ENCODE assay signal across 6 worm cellular contexts in the genomic region with DNA sequence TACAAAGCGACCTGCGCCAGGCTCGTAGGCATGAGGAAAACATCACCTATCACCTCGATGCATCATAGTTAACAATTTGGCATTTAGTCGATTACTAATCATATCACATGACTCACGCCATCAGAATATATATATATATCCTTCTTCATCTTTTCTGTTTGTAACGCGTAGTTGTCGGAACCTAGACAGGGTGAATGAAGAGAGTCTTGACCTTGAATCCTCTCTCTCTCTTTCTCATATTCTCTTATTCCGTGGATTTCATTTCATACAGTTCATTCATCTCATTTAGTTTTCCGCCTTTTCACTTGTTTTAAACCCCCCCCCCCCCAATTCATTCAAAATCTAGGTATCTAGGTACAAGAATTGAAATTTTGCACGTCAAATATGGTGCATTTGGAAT.
TF ChIP-seq lines count a peak whose summit lies in the region.

No protein-coding gene starts in this region.

TF ChIP-seq in whole organism, L1 larva, 84 proteins besides CTCF, POLR2A, EP300 and RAD21 (continues in another document):
- TF ChIP-seq nhr-12 (tag; optimal IDR thresholded peaks at IDR 0.05; lab: Kevin White, UChicago) (no peak), C16A3.4 (tag; optimal IDR thresholded peaks at IDR 0.05; lab: Kevin White, UChicago) (no peak), mep-1 (tag; optimal IDR thresholded peaks at IDR 0.05; lab: Kevin White, UChicago) (peak; percentile 54), blmp-1 (tag; optimal IDR thresholded peaks at IDR 0.05; lab: Kevin White, UChicago) (peak; percentile 89), snu-23 (GFP tag; optimal IDR thresholded peaks at IDR 0.05; lab: Kevin White, UChicago) (peak; percentile 16), elt-3 (tag; optimal IDR thresholded peaks at IDR 0.05; lab: Kevin White, UChicago) (peak in 1 of 6 experiments; percentile 46), lin-14 (GFP tag; optimal IDR thresholded peaks at IDR 0.05; lab: Kevin White, UChicago) (peak; percentile 60), nhr-20 (tag; optimal IDR thresholded peaks at IDR 0.05; lab: Kevin White, UChicago) (peak; percentile 13), ces-1 (GFP tag; optimal IDR thresholded peaks at IDR 0.05; lab: Kevin White, UChicago) (no peak), hlh-4 (tag; optimal IDR thresholded peaks at IDR 0.05; lab: Kevin White, UChicago) (no peak), mdl-1 (tag; optimal IDR thresholded peaks at IDR 0.05; lab: Kevin White, UChicago) (no peak), nhr-47 (tag; optimal IDR thresholded peaks at IDR 0.05; lab: Kevin White, UChicago) (no peak), unc-130 (tag; optimal IDR thresholded peaks at IDR 0.05; lab: Kevin White, UChicago) (peak; percentile 1), nhr-90 (tag; optimal IDR thresholded peaks at IDR 0.05; lab: Kevin White, UChicago; ENCODE audit: poor library complexity) (peak; percentile 47)

TF ChIP-seq in whole organism, L2 larva, 48 proteins besides CTCF, POLR2A, EP300 and RAD21:
- no peak for TF ChIP-seq gmeb-1 (tag; optimal IDR thresholded peaks at IDR 0.05; lab: Kevin White, UChicago)
- TF ChIP-seq mbf-1 (tag; optimal IDR thresholded peaks at IDR 0.05; lab: Kevin White, UChicago): no peak
- TF ChIP-seq sma-3 (GFP tag; optimal IDR thresholded peaks at IDR 0.05; lab: Kevin White, UChicago): peak; percentile 40
TF ChIP-seq in whole organism, L2 larva: peak in this region for 1.

TF ChIP-seq in whole organism, L3 larva, 47 proteins besides CTCF, POLR2A, EP300 and RAD21:
- TF ChIP-seq elt-2 (tag; optimal IDR thresholded peaks at IDR 0.05; lab: Kevin White, UChicago): no peak
- TF ChIP-seq nhr-77 (tag; optimal IDR thresholded peaks at IDR 0.05; lab: Kevin White, UChicago): no peak
- peak; percentile 71 for TF ChIP-seq nhr-25 (tag; optimal IDR thresholded peaks at IDR 0.05; lab: Kevin White, UChicago)
- peak; percentile 34 for TF ChIP-seq nhr-23 (tag; optimal IDR thresholded peaks at IDR 0.05; lab: Kevin White, UChicago)
- TF ChIP-seq ceh-16 (tag; optimal IDR thresholded peaks at IDR 0.05; lab: Kevin White, UChicago): no peak
- no peak for TF ChIP-seq nhr-76 (tag; optimal IDR thresholded peaks at IDR 0.05; lab: Kevin White, UChicago)
- TF ChIP-seq jun-1 (tag; optimal IDR thresholded peaks at IDR 0.05; lab: Kevin White, UChicago): no peak

TF ChIP-seq in whole organism, L4 larva, 104 proteins besides CTCF, POLR2A, EP300 and RAD21:
- TF ChIP-seq php-3 (GFP tag; IDR thresholded peaks at IDR 0.05; lab: Robert Waterston, UW) (no peak), nhr-28 (tag; optimal IDR thresholded peaks at IDR 0.05; lab: Kevin White, UChicago) (peak; percentile 6), aha-1 (tag; lab: Kevin White, UChicago) (peak; percentile 50)

TF ChIP-seq in whole organism, late embryonic, 69 proteins besides CTCF, POLR2A, EP300 and RAD21:
- TF ChIP-seq pat-9 (tag; optimal IDR thresholded peaks at IDR 0.05; lab: Kevin White, UChicago): no peak
- peak; percentile 19 for TF ChIP-seq hlh-30 (tag; optimal IDR thresholded peaks at IDR 0.05; lab: Kevin White, UChicago; ENCODE audit: insufficient read depth)
- TF ChIP-seq unc-55 (GFP tag; optimal IDR thresholded peaks at IDR 0.05; lab: Kevin White, UChicago): no peak

TF ChIP-seq in whole organism, mixed stage, embryonic, 35 proteins besides CTCF, POLR2A, EP300 and RAD21:
- TF ChIP-seq tbx-8 (GFP tag; optimal IDR thresholded peaks at IDR 0.05; lab: Kevin White, UChicago) (peak; percentile 9), M03D4.4 (tag; optimal IDR thresholded peaks at IDR 0.05; lab: Kevin White, UChicago) (no peak)

Comparison
In these comparisons a context has a peak if more than half of its experiments do, and no peak if none do; other contexts are left out.
1. Of the 29 proteins assayed by ChIP-seq in both whole organism, L4 larva and whole organism, L1 larva: peak only in whole organism, L4 larva: aha-1 and nhr-28; only in whole organism, L1 larva: mep-1 and unc-130; in both: none; in neither: 25.